Worm (Caenorhabditis elegans) whole organism, midembryonic: ENCODE results near the gene C34D10.1.
A peak's percentile ranks its signal among the peaks of the same experiment; 100 is the strongest.

Source experiments
- T22C8.4 ChIP-seq: fragments of 200-800 bp; sonication (Bioruptor generic); IDR thresholded peaks from 2 replicates; pipeline ENCODE4 v1.3.6; 2022; ENCODE audit warnings: missing genetic modification characterization, missing compliant biosample characterization
- cog-1 ChIP-seq: sonication (generic microtip); optimal IDR thresholded peaks from 2 replicates; lab custom pipeline; 2016; ENCODE audit warnings: missing genetic modification characterization, missing compliant biosample characterization
- flt-1 ChIP-seq: fragments of 200-800 bp; sonication (Bioruptor generic); IDR thresholded peaks from 2 replicates; pipeline ENCODE4 v1.3.6; 2022; ENCODE audit warnings: missing genetic modification characterization, missing compliant biosample characterization
- klf-2 ChIP-seq: fragments of 200-800 bp; sonication (Bioruptor generic); conservative IDR thresholded peaks from 2 replicates; pipeline ENCODE4 v1.3.6; 2022; ENCODE audit warnings: missing genetic modification reagents, missing genetic modification characterization, missing compliant biosample characterization
- med-1 ChIP-seq: sonication (generic microtip); optimal IDR thresholded peaks from 2 replicates; lab custom pipeline; 2017; ENCODE audit warnings: missing genetic modification characterization, mild to moderate bottlenecking, missing compliant biosample characterization, antibody characterized with exemption, missing genetic modification reagents; ENCODE audit not compliant: insufficient read depth
- ref-1 ChIP-seq: fragments of 200-800 bp; sonication (Bioruptor generic); conservative IDR thresholded peaks from 2 replicates; pipeline ENCODE4 v1.3.6; 2022; ENCODE audit warnings: missing genetic modification reagents, missing genetic modification characterization, missing compliant biosample characterization
- tab-1 ChIP-seq: fragments of 200-800 bp; sonication (Bioruptor generic); IDR thresholded peaks from 2 replicates; pipeline ENCODE4 v1.3.6; 2022; ENCODE audit warnings: missing genetic modification characterization, missing compliant biosample characterization
- ztf-23 ChIP-seq: fragments of 200-800 bp; sonication (Bioruptor generic); IDR thresholded peaks from 2 replicates; pipeline ENCODE4 v1.3.6; 2022; ENCODE audit warnings: missing genetic modification reagents, missing genetic modification characterization, missing compliant biosample characterization
- ztf-29 ChIP-seq: fragments of 200-800 bp; sonication (Bioruptor generic); IDR thresholded peaks from 2 replicates; pipeline ENCODE4 v1.3.6; 2022; ENCODE audit warnings: missing genetic modification reagents, missing genetic modification characterization, missing compliant biosample characterization

C34D10.1 gene

DNA sequence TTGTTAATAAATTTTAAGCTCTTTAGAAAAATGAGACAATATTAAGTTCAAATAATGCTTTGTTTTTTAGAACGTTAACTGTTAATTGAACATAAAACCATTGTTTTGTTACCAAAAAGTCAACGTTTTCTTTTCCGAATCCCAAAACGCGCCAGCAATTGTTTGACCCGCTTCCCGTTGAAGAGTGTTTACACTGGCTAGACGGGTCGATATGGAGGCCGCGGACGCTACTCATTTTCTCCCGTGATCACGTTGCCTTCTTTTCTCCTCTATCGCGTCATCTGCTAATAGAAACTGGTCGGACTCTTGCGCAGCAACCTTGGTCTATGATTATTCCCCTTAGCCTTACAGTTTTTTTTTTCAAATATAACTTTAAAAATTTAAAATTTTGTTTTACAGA lies at the start of gene C34D10.1:
Gene C34D10.1 (plus strand): TSS at position 400 of the 400 bp plus-strand sequence.
- TF ChIP-seq klf-2 (GFP tag; lab: Robert Waterston, UW) = no peak
- peak; percentile 22 for TF ChIP-seq cog-1
- TF ChIP-seq flt-1 = 0 out of 2 replicates have a peak, but pooled peaks have one; percentile 63
- no peak for TF ChIP-seq ztf-29 (GFP tag; lab: Robert Waterston, UW)
- TF ChIP-seq T22C8.4 (GFP tag; lab: Robert Waterston, UW) = 0 out of 2 replicates have a peak, but pooled peaks have one; percentile 38
- no peak for TF ChIP-seq ztf-23
- TF ChIP-seq tab-1 (GFP tag; lab: Robert Waterston, UW) = no peak
- no peak for TF ChIP-seq med-1 (GFP tag; lab: Kevin White, UChicago)

DNA sequence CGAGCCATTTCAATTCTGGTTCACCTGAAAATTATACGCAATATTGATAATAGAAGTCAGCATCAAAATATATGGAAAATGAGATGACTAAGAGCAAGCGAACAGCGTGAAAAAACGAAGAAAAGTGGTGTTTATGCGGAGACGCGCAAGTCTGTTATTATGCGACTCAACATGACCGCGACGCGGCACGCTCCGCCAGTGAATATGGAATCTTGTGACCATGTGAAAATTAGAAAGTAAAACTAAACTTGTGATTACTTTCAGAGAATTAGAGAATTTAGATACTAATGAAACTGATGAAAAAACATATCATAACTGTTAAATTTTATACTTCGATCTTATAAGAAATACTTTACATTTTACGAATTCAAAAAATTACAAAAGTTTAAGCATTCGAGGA lies 47.2 kb upstream of the C34D10.1 start, which contains the start of gene his-71:
Gene his-71 (minus strand): TSS at position 24 of the 400 bp plus-strand sequence.
- TF ChIP-seq ztf-29 (GFP tag; lab: Robert Waterston, UW) (no peak), T22C8.4 (GFP tag; lab: Robert Waterston, UW) (no peak), klf-2 (GFP tag; lab: Robert Waterston, UW) (no peak), cog-1 (no peak), tab-1 (GFP tag; lab: Robert Waterston, UW) (no peak)

DNA sequence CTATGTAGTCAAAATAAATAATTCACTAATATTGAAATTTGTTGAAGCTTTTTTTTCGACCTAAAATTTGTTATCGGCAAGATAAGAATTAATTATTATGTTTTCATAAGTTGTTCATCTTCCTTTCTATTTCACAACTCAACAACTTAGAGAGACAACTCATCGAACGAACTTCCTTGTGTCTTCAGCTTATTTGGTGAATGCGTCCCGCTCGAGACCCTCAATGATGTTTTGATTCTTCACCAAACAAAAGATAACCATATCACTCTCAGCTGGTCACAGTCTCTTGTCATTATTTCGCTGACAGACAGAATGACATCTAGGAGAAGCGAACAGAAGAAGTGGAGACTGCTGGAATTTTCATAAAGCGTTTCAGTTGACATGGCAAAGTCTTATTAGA lies 44.5 kb upstream of the C34D10.1 start:
- TF ChIP-seq flt-1 = no peak
- TF ChIP-seq T22C8.4 (GFP tag; lab: Robert Waterston, UW) = no peak
- TF ChIP-seq ref-1 = no peak
- no peak for TF ChIP-seq tab-1 (GFP tag; lab: Robert Waterston, UW)
- no peak for TF ChIP-seq ztf-23
- no peak for TF ChIP-seq ztf-29 (GFP tag; lab: Robert Waterston, UW)
- no peak for TF ChIP-seq cog-1
- TF ChIP-seq klf-2 (GFP tag; lab: Robert Waterston, UW) = no peak
- no peak for TF ChIP-seq med-1 (GFP tag; lab: Kevin White, UChicago)

DNA sequence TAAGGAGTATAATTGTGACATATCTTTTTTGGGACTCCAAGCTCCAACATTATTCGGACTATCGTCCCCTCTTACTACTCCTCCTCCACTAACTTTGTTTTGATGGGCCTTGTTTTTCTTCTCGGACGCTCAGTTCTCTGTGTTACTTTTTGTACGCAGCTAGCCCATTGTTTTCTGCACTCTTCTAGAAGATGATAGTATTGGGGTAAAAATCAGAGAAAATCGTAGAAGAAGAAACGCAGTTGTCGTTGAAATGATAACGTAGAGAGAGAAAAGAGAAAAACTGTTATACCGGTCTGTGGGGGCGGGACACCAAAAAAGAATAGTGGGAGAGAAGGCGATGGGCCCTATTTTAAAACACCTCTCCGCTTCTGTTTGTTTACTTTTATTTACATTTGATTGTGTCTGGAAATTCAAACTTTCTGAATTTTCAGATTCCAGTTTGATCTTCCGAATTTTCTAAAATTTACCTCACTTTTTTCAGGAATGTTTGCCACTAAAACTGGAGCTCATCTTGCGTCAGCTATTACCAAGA lies 43.7 kb upstream of the C34D10.1 start, which contains the start of gene F45E1.4:
Gene F45E1.4 (plus strand): TSS at position 485 of the 535 bp plus-strand sequence.
- TF ChIP-seq flt-1 = no peak
- TF ChIP-seq cog-1 = no peak
- no peak for TF ChIP-seq ztf-29 (GFP tag; lab: Robert Waterston, UW)
- TF ChIP-seq tab-1 (GFP tag; lab: Robert Waterston, UW) = no peak
- no peak for TF ChIP-seq med-1 (GFP tag; lab: Kevin White, UChicago)
- TF ChIP-seq T22C8.4 (GFP tag; lab: Robert Waterston, UW) = no peak
- no peak for TF ChIP-seq klf-2 (GFP tag; lab: Robert Waterston, UW)
- TF ChIP-seq ref-1 = no peak
- no peak for TF ChIP-seq ztf-23

DNA sequence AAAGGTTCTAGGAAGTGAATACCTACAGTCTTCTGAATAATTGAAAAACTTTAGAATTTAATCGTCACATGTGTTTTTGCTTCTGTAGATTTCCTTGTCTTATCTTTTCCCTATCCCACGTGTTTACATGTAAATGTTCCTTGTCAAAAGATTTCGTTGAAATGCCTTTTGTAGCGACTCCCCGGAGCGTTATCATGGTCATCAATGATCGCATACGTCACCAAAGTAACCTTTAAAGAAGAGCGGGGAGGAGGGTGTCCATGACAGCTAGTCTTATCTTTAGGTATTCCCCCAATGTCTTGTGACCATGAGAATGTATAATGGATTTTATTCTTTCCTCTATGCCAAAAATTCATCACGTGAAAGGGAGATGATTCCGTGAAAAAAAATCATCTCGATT lies 42.4 kb upstream of the C34D10.1 start:
- TF ChIP-seq klf-2 (GFP tag; lab: Robert Waterston, UW) (no peak), med-1 (GFP tag; lab: Kevin White, UChicago) (no peak), ztf-23 (no peak), cog-1 (no peak), tab-1 (GFP tag; lab: Robert Waterston, UW) (no peak), T22C8.4 (GFP tag; lab: Robert Waterston, UW) (no peak), flt-1 (no peak), ref-1 (no peak), ztf-29 (GFP tag; lab: Robert Waterston, UW) (no peak)

DNA sequence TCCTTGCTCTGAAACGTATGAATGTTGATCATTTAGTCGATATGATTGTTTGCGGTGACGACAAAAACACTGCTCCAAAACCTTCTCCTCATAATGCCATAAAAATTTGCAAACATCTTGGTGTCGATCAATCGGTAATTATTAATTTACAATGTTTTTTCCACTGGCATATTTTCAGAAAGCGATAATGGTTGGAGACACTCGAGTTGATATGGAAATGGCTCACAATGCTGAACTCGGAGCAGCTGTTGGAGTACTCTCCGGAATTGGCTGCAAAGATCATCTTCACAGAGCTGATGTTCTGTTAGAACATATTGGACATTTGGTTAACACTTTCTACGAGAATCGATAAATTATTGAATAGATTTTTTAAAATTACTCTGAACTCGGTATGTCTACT lies 40.8 kb upstream of the C34D10.1 start:
- no peak for TF ChIP-seq ref-1
- no peak for TF ChIP-seq tab-1 (GFP tag; lab: Robert Waterston, UW)
- TF ChIP-seq T22C8.4 (GFP tag; lab: Robert Waterston, UW) = no peak
- no peak for TF ChIP-seq ztf-23
- no peak for TF ChIP-seq ztf-29 (GFP tag; lab: Robert Waterston, UW)
- no peak for TF ChIP-seq flt-1
- no peak for TF ChIP-seq med-1 (GFP tag; lab: Kevin White, UChicago)
- TF ChIP-seq klf-2 (GFP tag; lab: Robert Waterston, UW) = no peak
- TF ChIP-seq cog-1 = no peak

DNA sequence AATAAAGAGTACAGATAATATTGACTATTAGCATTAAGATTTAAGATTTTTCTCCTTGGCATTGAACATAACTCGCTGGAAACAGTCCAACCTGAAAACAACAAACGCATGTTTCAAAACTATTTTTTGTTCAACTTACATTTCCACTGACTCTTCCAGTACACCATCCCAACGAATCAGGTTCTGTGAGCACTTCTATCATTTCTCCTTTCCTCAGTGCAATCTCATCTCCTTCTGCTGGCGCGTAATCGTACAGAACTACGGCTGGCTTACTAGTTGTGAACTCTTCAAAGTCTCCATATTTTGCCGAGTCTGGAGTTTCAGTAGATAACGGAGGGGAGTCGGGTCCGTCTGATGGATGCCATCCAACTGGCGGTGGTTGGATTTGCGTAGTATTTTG lies 40.1 kb upstream of the C34D10.1 start:
- TF ChIP-seq tab-1 (GFP tag; lab: Robert Waterston, UW) (no peak), cog-1 (no peak), ztf-23 (no peak)

DNA sequence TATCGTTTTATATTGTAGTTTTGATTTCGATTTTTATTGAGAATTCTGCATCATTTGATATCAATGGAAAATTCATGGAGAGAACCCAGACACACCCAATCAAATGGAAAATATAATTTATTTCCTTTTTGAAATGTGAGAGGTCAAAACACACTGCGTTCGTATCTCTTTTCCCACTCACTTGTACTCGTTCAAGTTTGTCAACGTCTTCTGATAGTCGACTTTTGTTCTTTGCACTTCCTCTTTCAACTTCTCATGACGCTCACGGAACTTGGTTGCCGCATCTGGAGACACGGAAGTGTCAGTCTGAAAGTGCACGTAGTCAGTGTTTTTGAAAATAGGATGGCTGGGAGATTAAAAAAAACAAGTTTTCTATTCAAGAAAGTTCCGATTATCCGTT lies 39.0 kb upstream of the C34D10.1 start:
- no peak for TF ChIP-seq ztf-23
- no peak for TF ChIP-seq klf-2 (GFP tag; lab: Robert Waterston, UW)
- no peak for TF ChIP-seq ref-1
- no peak for TF ChIP-seq med-1 (GFP tag; lab: Kevin White, UChicago)
- TF ChIP-seq T22C8.4 (GFP tag; lab: Robert Waterston, UW) = no peak
- no peak for TF ChIP-seq ztf-29 (GFP tag; lab: Robert Waterston, UW)
- no peak for TF ChIP-seq flt-1
- TF ChIP-seq cog-1 = no peak

DNA sequence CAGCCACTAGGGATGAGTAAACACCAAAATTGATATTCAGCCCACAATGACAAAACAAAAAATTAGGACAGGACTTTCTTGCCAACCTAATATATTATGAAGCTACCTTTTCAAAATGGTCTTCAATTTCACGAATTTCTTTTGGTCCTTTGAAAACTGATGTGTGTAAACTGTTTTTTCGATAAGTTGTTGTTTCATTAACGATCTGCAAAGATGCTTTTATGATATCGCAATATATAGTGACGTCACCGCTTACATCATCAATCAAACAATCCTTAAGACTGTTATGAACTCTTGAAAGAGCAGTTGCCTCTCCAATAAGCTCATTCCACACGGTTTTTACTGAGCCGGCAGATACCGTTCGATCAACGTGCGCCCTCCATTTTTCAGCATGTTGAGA lies 37.2 kb upstream of the C34D10.1 start:
- no peak for TF ChIP-seq T22C8.4 (GFP tag; lab: Robert Waterston, UW)
- TF ChIP-seq med-1 (GFP tag; lab: Kevin White, UChicago) = no peak
- TF ChIP-seq flt-1 = no peak
- TF ChIP-seq klf-2 (GFP tag; lab: Robert Waterston, UW) = no peak
- TF ChIP-seq ztf-29 (GFP tag; lab: Robert Waterston, UW) = no peak
- TF ChIP-seq tab-1 (GFP tag; lab: Robert Waterston, UW) = no peak
- no peak for TF ChIP-seq ref-1
- TF ChIP-seq ztf-23 = no peak
- no peak for TF ChIP-seq cog-1

DNA sequence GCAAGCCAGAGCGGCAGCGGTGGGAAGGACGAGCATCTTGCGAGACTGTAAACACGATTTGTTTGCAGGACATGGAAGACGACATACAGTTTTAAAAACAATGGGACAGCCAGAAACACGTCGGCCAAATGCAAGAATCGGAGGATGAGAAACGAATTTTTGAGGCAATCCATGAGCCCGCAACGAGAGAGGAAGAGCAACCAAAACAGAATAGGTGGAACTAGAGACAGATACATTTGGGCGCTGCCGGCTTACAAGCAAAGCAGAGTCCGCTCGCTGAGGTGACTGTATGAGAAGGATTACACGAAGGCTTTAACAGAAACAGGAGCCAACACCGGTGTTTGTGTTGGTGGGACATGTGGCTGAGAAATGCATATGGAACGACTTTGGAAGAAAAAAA lies 34.8 kb upstream of the C34D10.1 start:
- TF ChIP-seq T22C8.4 (GFP tag; lab: Robert Waterston, UW) (no peak), ztf-23 (0 out of 2 replicates have a peak, but pooled peaks have one; percentile 19), klf-2 (GFP tag; lab: Robert Waterston, UW) (no peak), tab-1 (GFP tag; lab: Robert Waterston, UW) (no peak)
